Fruit fly (Drosophila melanogaster) whole organism, embryonic: ENCODE results near the gene REG.
A peak's percentile ranks its signal among the peaks of the same experiment; 100 is the strongest.

Experiments used
- B-H2 ChIP-seq: fragments of 200-800 bp; sonication (Bioruptor generic); optimal IDR thresholded peaks from 2 replicates; lab custom pipeline; 2018; ENCODE audit warnings: missing biosample characterization, mild to moderate bottlenecking, missing genetic modification characterization
- Blimp-1 ChIP-seq: fragments of 200-800 bp; sonication (Bioruptor generic); optimal IDR thresholded peaks from 3 replicates; lab custom pipeline; 2018; ENCODE audit warnings: missing biosample characterization, missing genetic modification characterization, mild to moderate bottlenecking, moderate library complexity, missing genetic modification reagents
- BtbVII ChIP-seq: fragments of 200-800 bp; sonication (Bioruptor generic); optimal IDR thresholded peaks from 3 replicates; lab custom pipeline; 2017; ENCODE audit warnings: missing biosample characterization, mild to moderate bottlenecking, missing genetic modification characterization
- CG10209 ChIP-seq: fragments of 200-800 bp; sonication (Bioruptor generic); optimal IDR thresholded peaks from 3 replicates; lab custom pipeline; 2017; ENCODE audit warnings: missing biosample characterization, mild to moderate bottlenecking, missing genetic modification characterization, missing genetic modification reagents
- CG10321 ChIP-seq: fragments of 200-800 bp; sonication (Bioruptor generic); IDR thresholded peaks from 2 replicates; pipeline ENCODE4 v1.3.6; 2022; ENCODE audit warnings: missing biosample characterization, missing genetic modification characterization
- CG10979 ChIP-seq: fragments of 200-800 bp; sonication (Bioruptor generic); optimal IDR thresholded peaks from 2 replicates; lab custom pipeline; 2018; ENCODE audit warnings: missing biosample characterization, mild to moderate bottlenecking, missing genetic modification characterization, moderate library complexity
- CG12071 ChIP-seq: fragments of 200-800 bp; sonication (Bioruptor generic); optimal IDR thresholded peaks from 3 replicates; lab custom pipeline; 2018; ENCODE audit warnings: missing biosample characterization, mild to moderate bottlenecking, missing genetic modification characterization
- CG12219 ChIP-seq: fragments of 200-800 bp; sonication (Bioruptor generic); optimal IDR thresholded peaks from 3 replicates; lab custom pipeline; 2018; ENCODE audit warnings: missing biosample characterization, mild to moderate bottlenecking, missing genetic modification characterization
- CG12769 ChIP-seq: fragments of 200-800 bp; sonication (Bioruptor generic); optimal IDR thresholded peaks from 2 replicates; lab custom pipeline; 2019; ENCODE audit warnings: missing biosample characterization, mild to moderate bottlenecking, missing genetic modification characterization, moderate library complexity
- CG13287 ChIP-seq: fragments of 200-800 bp; sonication (Bioruptor generic); IDR thresholded peaks from 2 replicates; pipeline ENCODE4 v1.3.6; 2022; ENCODE audit warnings: missing biosample characterization, missing genetic modification characterization; ENCODE audit not compliant: partially characterized antibody
- CG17829 ChIP-seq: fragments of 200-800 bp; optimal IDR thresholded peaks from 2 replicates; lab custom pipeline; 2019; ENCODE audit warnings: missing biosample characterization, mild to moderate bottlenecking, missing genetic modification characterization, moderate library complexity
- CG17912 ChIP-seq: fragments of 200-800 bp; sonication (Bioruptor generic); optimal IDR thresholded peaks from 2 replicates; lab custom pipeline; 2018; ENCODE audit warnings: missing biosample characterization, mild to moderate bottlenecking, missing genetic modification characterization
- CG1792 ChIP-seq: fragments of 200-800 bp; sonication (Bioruptor generic); optimal IDR thresholded peaks from 2 replicates; lab custom pipeline; 2016; ENCODE audit warnings: missing biosample characterization, missing genetic modification characterization
- CG3163 ChIP-seq: fragments of 200-800 bp; sonication (Bioruptor generic); optimal IDR thresholded peaks from 3 replicates; lab custom pipeline; 2016; ENCODE audit warnings: missing biosample characterization, missing genetic modification characterization
- CG32532 ChIP-seq: fragments of 200-800 bp; sonication (Bioruptor generic); IDR thresholded peaks from 2 replicates; pipeline ENCODE4 v1.3.6; 2022; ENCODE audit warnings: missing biosample characterization, missing genetic modification characterization
- CG3281 ChIP-seq: fragments of 200-800 bp; sonication (Bioruptor generic); optimal IDR thresholded peaks from 3 replicates; lab custom pipeline; 2017; ENCODE audit warnings: missing biosample characterization, mild to moderate bottlenecking, missing genetic modification characterization
- CG34422 ChIP-seq: fragments of 200-800 bp; sonication (Bioruptor generic); IDR thresholded peaks from 3 replicates; pipeline ENCODE4 v1.3.6; 2022; ENCODE audit warnings: missing biosample characterization, missing genetic modification characterization
- CG4282 ChIP-seq: fragments of 200-800 bp; sonication (Bioruptor generic); optimal IDR thresholded peaks from 2 replicates; lab custom pipeline; 2016; ENCODE audit warnings: missing biosample characterization, missing genetic modification characterization
- CG6791 ChIP-seq: fragments of 200-800 bp; sonication (Bioruptor generic); IDR thresholded peaks from 3 replicates; pipeline ENCODE4 v1.3.6; 2022; ENCODE audit warnings: missing biosample characterization, missing genetic modification characterization; ENCODE audit not compliant: partially characterized antibody
- CG7839 ChIP-seq: fragments of 200-800 bp; sonication (Bioruptor generic); optimal IDR thresholded peaks from 3 replicates; lab custom pipeline; 2018; ENCODE audit warnings: missing biosample characterization, mild to moderate bottlenecking, missing genetic modification characterization, moderate library complexity
- CG7928 ChIP-seq: fragments of 200-800 bp; sonication (Bioruptor generic); optimal IDR thresholded peaks from 2 replicates; lab custom pipeline; 2017; ENCODE audit warnings: missing biosample characterization, mild to moderate bottlenecking, missing genetic modification characterization
- CG9817 ChIP-seq: fragments of 200-800 bp; sonication (Bioruptor generic); optimal IDR thresholded peaks from 2 replicates; lab custom pipeline; 2018; ENCODE audit warnings: missing biosample characterization, mild to moderate bottlenecking, missing genetic modification characterization, moderate library complexity
- CTCF ChIP-seq: fragments of 200-800 bp; sonication (Bioruptor generic); optimal IDR thresholded peaks from 2 replicates; lab custom pipeline; 2017; ENCODE audit warnings: missing biosample characterization, mild to moderate bottlenecking, missing genetic modification characterization, moderate library complexity
- Deaf1 ChIP-seq: fragments of 200-800 bp; optimal IDR thresholded peaks from 3 replicates; lab custom pipeline; 2019; ENCODE audit warnings: missing biosample characterization, mild to moderate bottlenecking, missing genetic modification characterization, moderate library complexity
- Dp ChIP-seq: fragments of 200-800 bp; sonication (Bioruptor generic); optimal IDR thresholded peaks from 2 replicates; lab custom pipeline; 2018; ENCODE audit warnings: missing biosample characterization, mild to moderate bottlenecking, missing genetic modification characterization, moderate library complexity
- ERR ChIP-seq: fragments of 200-800 bp; sonication (Bioruptor generic); optimal IDR thresholded peaks from 2 replicates; lab custom pipeline; 2016; ENCODE audit warnings: missing biosample characterization, missing genetic modification characterization
- H2.0 ChIP-seq: fragments of 200-800 bp; sonication (Bioruptor generic); IDR thresholded peaks from 2 replicates; pipeline ENCODE4 v1.3.6; 2022; ENCODE audit warnings: missing biosample characterization, missing genetic modification characterization
- HmgZ ChIP-seq: fragments of 200-800 bp; sonication (Bioruptor generic); optimal IDR thresholded peaks from 2 replicates; lab custom pipeline; 2018; ENCODE audit warnings: missing biosample characterization, mild to moderate bottlenecking, missing genetic modification characterization
- MTF-1 ChIP-seq: fragments of 200-800 bp; sonication (Bioruptor generic); optimal IDR thresholded peaks from 2 replicates; lab custom pipeline; 2018; ENCODE audit warnings: missing biosample characterization, mild to moderate bottlenecking, missing genetic modification characterization, borderline replicate concordance
- Med ChIP-seq: fragments of 200-800 bp; sonication (Bioruptor generic); peaks from one replicate; lab custom pipeline; 2016; ENCODE audit warnings: missing biosample characterization, missing genetic modification characterization, mild to moderate bottlenecking, inconsistent platforms, moderate library complexity
- Mrtf ChIP-seq: fragments of 200-800 bp; sonication (Bioruptor generic); IDR thresholded peaks from 3 replicates; pipeline ENCODE4 v1.3.6; 2022; ENCODE audit warnings: missing biosample characterization, missing genetic modification characterization
- NC2β ChIP-seq: fragments of 200-800 bp; sonication (Bioruptor generic); optimal IDR thresholded peaks from 2 replicates; lab custom pipeline; 2016; ENCODE audit warnings: missing biosample characterization, missing genetic modification characterization
- NFAT ChIP-seq: fragments of 200-800 bp; sonication (Bioruptor generic); IDR thresholded peaks from 2 replicates; pipeline ENCODE4 v1.3.6; 2022; ENCODE audit warnings: missing biosample characterization, missing genetic modification characterization
- bigmax ChIP-seq: fragments of 200-800 bp; sonication (Bioruptor generic); optimal IDR thresholded peaks from 2 replicates; lab custom pipeline; 2018; ENCODE audit warnings: missing biosample characterization, mild to moderate bottlenecking, missing genetic modification characterization
- cg ChIP-seq: fragments of 200-800 bp; sonication (Bioruptor generic); optimal IDR thresholded peaks from 3 replicates; lab custom pipeline; 2019; ENCODE audit warnings: missing biosample characterization, mild to moderate bottlenecking, missing genetic modification characterization, moderate library complexity
- chm ChIP-seq: fragments of 200-800 bp; sonication (Bioruptor generic); IDR thresholded peaks from 2 replicates; pipeline ENCODE4 v1.3.6; 2022; ENCODE audit warnings: missing biosample characterization, missing genetic modification characterization
- ci ChIP-seq: fragments of 200-800 bp; sonication (Bioruptor generic); IDR thresholded peaks from 3 replicates; pipeline ENCODE4 v1.3.6; 2022; ENCODE audit warnings: missing biosample characterization, missing genetic modification characterization
- crol ChIP-seq: fragments of 200-800 bp; sonication (Bioruptor generic); IDR thresholded peaks from 2 replicates; pipeline ENCODE4 v1.3.6; 2022; ENCODE audit warnings: missing biosample characterization, missing genetic modification characterization
- her ChIP-seq: fragments of 200-800 bp; sonication (Bioruptor generic); optimal IDR thresholded peaks from 2 replicates; lab custom pipeline; 2016; ENCODE audit warnings: missing biosample characterization, missing genetic modification characterization
- insv ChIP-seq, 2 experiments: fragments of 200-800 bp; sonication (Bioruptor generic); optimal IDR thresholded peaks; 3 replicates each; lab custom pipeline; 2016 to 2018; ENCODE audit warnings: missing biosample characterization in 2 of 2, missing genetic modification characterization in 2 of 2
- kah ChIP-seq: fragments of 200-800 bp; sonication (Bioruptor generic); optimal IDR thresholded peaks from 2 replicates; lab custom pipeline; 2018; ENCODE audit warnings: missing biosample characterization, mild to moderate bottlenecking, missing genetic modification characterization
- kni ChIP-seq: fragments of 200-800 bp; sonication (Bioruptor generic); optimal IDR thresholded peaks from 3 replicates; lab custom pipeline; 2017; ENCODE audit warnings: mild to moderate bottlenecking, missing biosample characterization, missing genetic modification reagents, missing genetic modification characterization
- lab ChIP-seq: fragments of 200-800 bp; sonication (Bioruptor generic); optimal IDR thresholded peaks from 3 replicates; lab custom pipeline; 2017; ENCODE audit warnings: missing biosample characterization, missing genetic modification characterization, mild to moderate bottlenecking, moderate library complexity, missing genetic modification reagents
- nau ChIP-seq: fragments of 200-800 bp; sonication (Bioruptor generic); optimal IDR thresholded peaks from 3 replicates; lab custom pipeline; 2017; ENCODE audit warnings: missing biosample characterization, mild to moderate bottlenecking, missing genetic modification characterization, missing genetic modification reagents
- slbo ChIP-seq: fragments of 200-800 bp; sonication (Bioruptor generic); IDR thresholded peaks from 2 replicates; pipeline ENCODE4 v1.3.6; 2022; ENCODE audit warnings: missing biosample characterization, missing genetic modification characterization
- so ChIP-seq: fragments of 200-800 bp; sonication (Bioruptor generic); IDR thresholded peaks from 3 replicates; pipeline ENCODE4 v1.3.6; 2022; ENCODE audit warnings: missing biosample characterization, missing genetic modification characterization
- tna ChIP-seq: fragments of 200-800 bp; sonication (Bioruptor generic); IDR thresholded peaks from 2 replicates; pipeline ENCODE4 v1.3.6; 2022; ENCODE audit warnings: missing biosample characterization, missing genetic modification characterization; ENCODE audit not compliant: partially characterized antibody
- usp ChIP-seq: fragments of >200 bp; optimal IDR thresholded peaks from 2 replicates; lab custom pipeline; 2017; ENCODE audit warnings: missing biosample characterization, missing genetic modification characterization
- wdn ChIP-seq: fragments of 200-800 bp; sonication (Bioruptor generic); IDR thresholded peaks from 2 replicates; pipeline ENCODE4 v1.3.6; 2022; ENCODE audit warnings: missing biosample characterization, missing genetic modification characterization
- zfh2 ChIP-seq: fragments of 200-800 bp; sonication (Bioruptor generic); optimal IDR thresholded peaks from 2 replicates; lab custom pipeline; 2016; ENCODE audit warnings: missing biosample characterization, missing genetic modification characterization

Gene REG

DNA sequence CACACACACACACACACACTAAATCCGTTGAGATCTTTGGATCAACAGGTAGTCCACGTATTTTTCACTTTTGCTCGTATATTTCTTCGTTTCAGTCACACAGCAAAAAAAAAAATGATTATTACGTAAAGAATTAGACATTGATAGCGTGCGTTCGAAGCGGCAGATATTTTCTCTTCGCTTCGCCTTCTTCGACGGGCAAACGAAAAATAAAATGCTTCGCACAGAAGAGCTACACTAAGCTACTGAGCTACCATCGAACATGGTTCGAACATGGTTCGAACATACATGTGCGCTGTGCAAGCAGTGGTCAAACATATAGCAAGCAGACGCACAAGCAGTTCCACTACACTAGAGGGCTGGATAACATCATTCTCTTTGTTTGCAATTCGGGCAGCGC lies 44.8 kb downstream of the REG start (continued):
- TF ChIP-seq tna (GFP tag; lab: Robert Waterston, UW) (peak; percentile 18; the same call in 1 of the 2 replicates), insv (GFP tag; optimal IDR thresholded peaks at IDR 0.05; lab: Kevin White, UChicago) (peak in 1 of 2 experiments; percentile 32), CG17912 (GFP tag; lab: Kevin White, UChicago) (no peak), Mrtf (no peak), CG12219 (peak; percentile 23), kah (GFP tag; lab: Kevin White, UChicago) (peak; percentile 97), crol (0 out of 2 replicates have a peak, but pooled peaks have one; percentile 10), nau (GFP tag; lab: Kevin White, UChicago) (no peak), CG7928 (GFP tag; lab: Kevin White, UChicago) (peak; percentile 90), Med (GFP tag; lab: Kevin White, UChicago) (peak; percentile 86), CG12769 (tag; lab: Kevin White, UChicago) (peak; percentile 43), usp (GFP tag; lab: Kevin White, UChicago) (no peak), NC2β (GFP tag; lab: Kevin White, UChicago) (no peak), H2.0 (peak; percentile 30; the same call in 1 of the 2 replicates), Blimp-1 (GFP tag; lab: Kevin White, UChicago) (peak; percentile 27), her (GFP tag; lab: Kevin White, UChicago) (peak; percentile 36), CG10979 (peak; percentile 11), lab (GFP tag; lab: Kevin White, UChicago) (peak; percentile 61), B-H2 (GFP tag; lab: Kevin White, UChicago) (peak; percentile 46), wdn (GFP tag; lab: Robert Waterston, UW) (no peak), HmgZ (tag; lab: Kevin White, UChicago) (peak; percentile 39), CG3163 (GFP tag; lab: Kevin White, UChicago) (peak; percentile 76), CG7839 (tag; lab: Kevin White, UChicago) (peak; percentile 13), CG6791 (GFP tag; lab: Robert Waterston, UW) (peak; percentile 48; the same call in 1 of the 3 replicates), BtbVII (GFP tag; lab: Kevin White, UChicago) (peak; percentile 24), slbo (GFP tag; lab: Robert Waterston, UW) (peak; percentile 26; the same call in 1 of the 2 replicates), zfh2 (GFP tag; lab: Kevin White, UChicago) (no peak), ERR (GFP tag; lab: Kevin White, UChicago) (peak; percentile 7), CG13287 (GFP tag; lab: Robert Waterston, UW) (peak; percentile 37; the same call in 1 of the 2 replicates), CG10209 (GFP tag; lab: Kevin White, UChicago) (no peak), CG1792 (GFP tag; lab: Kevin White, UChicago) (peak; percentile 11), CG32532 (GFP tag; lab: Robert Waterston, UW) (peak; percentile 24; the same call in 1 of the 2 replicates), MTF-1 (peak; percentile 64), CG34422 (peak; percentile 55; the same call in 2 of the 3 replicates), kni (GFP tag; lab: Kevin White, UChicago) (peak; percentile 31), CG10321 (GFP tag; lab: Robert Waterston, UW) (0 out of 2 replicates have a peak, but pooled peaks have one; percentile 9), Deaf1 (peak; percentile 53), CTCF (GFP tag; lab: Kevin White, UChicago) (peak; percentile 55), chm (GFP tag; lab: Robert Waterston, UW) (peak; percentile 82), CG17829 (tag; lab: Kevin White, UChicago) (peak; percentile 6), NFAT (GFP tag; lab: Robert Waterston, UW) (peak; percentile 25; the same call in 1 of the 2 replicates), CG12071 (peak; percentile 37), CG3281 (GFP tag; lab: Kevin White, UChicago) (peak; percentile 21), CG4282 (no peak), ci (peak; percentile 77; the same call in 2 of the 3 replicates), so (GFP tag; lab: Robert Waterston, UW) (0 out of 3 replicates have a peak, but pooled peaks have one; percentile 9), Dp (GFP tag; lab: Kevin White, UChicago) (peak; percentile 41), CG9817 (peak; percentile 1), cg (GFP tag; lab: Kevin White, UChicago) (peak; percentile 21), bigmax (GFP tag; lab: Kevin White, UChicago) (no peak)
